Fruit fly (Drosophila melanogaster) whole organism, embryonic: ENCODE data around the gene CG13024.

ENCODE experiments used
- CG10267 ChIP-seq: fragments of 200-800 bp; sonication (Bioruptor generic); optimal IDR thresholded peaks from 2 replicates; lab custom pipeline; 2018; ENCODE audit warnings: missing biosample characterization, mild to moderate bottlenecking, missing genetic modification characterization, moderate library complexity
- CG10565 ChIP-seq: fragments of 200-800 bp; sonication (Bioruptor generic); optimal IDR thresholded peaks from 3 replicates; lab custom pipeline; 2016; ENCODE audit warnings: missing biosample characterization, mild to moderate bottlenecking, missing genetic modification characterization
- CG10654 ChIP-seq: fragments of 200-800 bp; sonication (Bioruptor generic); optimal IDR thresholded peaks from 2 replicates; lab custom pipeline; 2016; ENCODE audit warnings: missing biosample characterization, missing genetic modification characterization
- CG10959 ChIP-seq: fragments of 200-800 bp; sonication (Bioruptor generic); IDR thresholded peaks from 2 replicates; pipeline ENCODE4 v1.3.6; 2022; ENCODE audit warnings: missing biosample characterization, missing genetic modification characterization
- CG11456 ChIP-seq: fragments of 200-800 bp; sonication (Bioruptor generic); IDR thresholded peaks from 3 replicates; pipeline ENCODE4 v1.3.6; 2022; ENCODE audit warnings: missing biosample characterization, missing genetic modification characterization
- CG11560 ChIP-seq: fragments of 200-800 bp; sonication (Bioruptor generic); IDR thresholded peaks from 3 replicates; pipeline ENCODE4 v1.3.6; 2022; ENCODE audit warnings: missing biosample characterization, missing genetic modification characterization
- CG12391 ChIP-seq: fragments of 200-800 bp; sonication (Bioruptor generic); optimal IDR thresholded peaks from 3 replicates; lab custom pipeline; 2018; ENCODE audit warnings: missing biosample characterization, mild to moderate bottlenecking, missing genetic modification characterization, moderate library complexity
- CG13287 ChIP-seq: fragments of 200-800 bp; sonication (Bioruptor generic); IDR thresholded peaks from 2 replicates; pipeline ENCODE4 v1.3.6; 2022; ENCODE audit warnings: missing biosample characterization, missing genetic modification characterization; ENCODE audit not compliant: partially characterized antibody
- CG14965 ChIP-seq: fragments of 200-800 bp; sonication (Bioruptor generic); optimal IDR thresholded peaks from 2 replicates; lab custom pipeline; 2016; ENCODE audit warnings: missing biosample characterization, missing genetic modification characterization, borderline replicate concordance
- CG18262 ChIP-seq: fragments of 200-800 bp; optimal IDR thresholded peaks from 3 replicates; lab custom pipeline; 2019; ENCODE audit warnings: missing biosample characterization, mild to moderate bottlenecking, missing genetic modification characterization, moderate library complexity
- CG18764 ChIP-seq: fragments of 200-800 bp; sonication (Bioruptor generic); optimal IDR thresholded peaks from 3 replicates; lab custom pipeline; 2016; ENCODE audit warnings: missing biosample characterization, missing genetic modification characterization
- CG2889 ChIP-seq: fragments of 200-800 bp; sonication (Bioruptor generic); IDR thresholded peaks from 3 replicates; pipeline ENCODE4 v1.3.6; 2022; ENCODE audit warnings: missing biosample characterization, missing genetic modification characterization
- CG31224 ChIP-seq: fragments of 200-800 bp; sonication (Bioruptor generic); IDR thresholded peaks from 2 replicates; pipeline ENCODE4 v1.3.6; 2022; ENCODE audit warnings: missing biosample characterization, missing genetic modification characterization
- CG32772 ChIP-seq: fragments of 200-800 bp; sonication (Bioruptor generic); IDR thresholded peaks from 2 replicates; pipeline ENCODE4 v1.3.6; 2022; ENCODE audit warnings: missing biosample characterization, missing genetic modification characterization
- CG33213 ChIP-seq: fragments of 200-800 bp; sonication (Bioruptor generic); optimal IDR thresholded peaks from 3 replicates; lab custom pipeline; 2016; ENCODE audit warnings: missing biosample characterization, missing genetic modification characterization
- CG34376 ChIP-seq: fragments of 200-800 bp; sonication (Bioruptor generic); optimal IDR thresholded peaks from 2 replicates; lab custom pipeline; 2018; ENCODE audit warnings: missing biosample characterization, mild to moderate bottlenecking, missing genetic modification characterization
- CG43689 ChIP-seq: fragments of 200-800 bp; sonication (Bioruptor generic); IDR thresholded peaks from 2 replicates; pipeline ENCODE4 v1.3.6; 2022; ENCODE audit warnings: missing biosample characterization, missing genetic modification characterization
- CG4404 ChIP-seq: fragments of 200-800 bp; sonication (Bioruptor generic); IDR thresholded peaks from 2 replicates; pipeline ENCODE4 v1.3.6; 2022; ENCODE audit warnings: missing biosample characterization, missing genetic modification characterization
- CG4617 ChIP-seq: fragments of 200-800 bp; sonication (Bioruptor generic); optimal IDR thresholded peaks from 3 replicates; lab custom pipeline; 2016; ENCODE audit warnings: missing biosample characterization, missing genetic modification characterization, borderline replicate concordance
- CG6765 ChIP-seq: fragments of 200-800 bp; sonication (Bioruptor generic); optimal IDR thresholded peaks from 3 replicates; lab custom pipeline; 2017; ENCODE audit warnings: missing biosample characterization, mild to moderate bottlenecking, missing genetic modification characterization
- CG9215 ChIP-seq: fragments of 200-800 bp; sonication (Bioruptor generic); IDR thresholded peaks from 2 replicates; pipeline ENCODE4 v1.3.6; 2022; ENCODE audit warnings: missing biosample characterization, missing genetic modification characterization
- Dref ChIP-seq: fragments of 200-800 bp; sonication (Bioruptor generic); IDR thresholded peaks from 2 replicates; pipeline ENCODE4 v1.3.6; 2022; ENCODE audit warnings: missing biosample characterization, missing genetic modification characterization
- ERR ChIP-seq: fragments of 200-800 bp; sonication (Bioruptor generic); optimal IDR thresholded peaks from 2 replicates; lab custom pipeline; 2016; ENCODE audit warnings: missing biosample characterization, missing genetic modification characterization
- Ets97D ChIP-seq: fragments of 200-800 bp; sonication (Bioruptor generic); optimal IDR thresholded peaks from 3 replicates; lab custom pipeline; 2016; ENCODE audit warnings: missing biosample characterization, missing genetic modification characterization
- Gug ChIP-seq: fragments of 200-800 bp; sonication (Bioruptor generic); IDR thresholded peaks from 4 replicates; pipeline ENCODE4 v1.3.6; 2022; ENCODE audit warnings: missing biosample characterization, missing genetic modification characterization
- Hr3 ChIP-seq: fragments of 200-800 bp; sonication (Bioruptor generic); optimal IDR thresholded peaks from 3 replicates; lab custom pipeline; 2016; ENCODE audit warnings: missing biosample characterization, missing genetic modification characterization
- Hr51 ChIP-seq, 2 experiments: fragments of 200-800 bp; sonication (Bioruptor generic); optimal IDR thresholded peaks; 2 replicates in 1 of 2; 3 replicates in 1 of 2; lab custom pipeline; 2016 to 2018; ENCODE audit warnings: missing biosample characterization in 2 of 2, missing genetic modification characterization in 2 of 2, mild to moderate bottlenecking in 1 of 2, moderate library complexity in 1 of 2
- Hr78 ChIP-seq, 2 experiments: fragments of 200-800 bp in 1 of 2; fragments of >200 bp in 1 of 2; sonication (Bioruptor generic) in 1 of 2; optimal IDR thresholded peaks; 2 replicates each; lab custom pipeline; 2017 to 2019; ENCODE audit warnings: missing biosample characterization in 2 of 2, missing genetic modification characterization in 2 of 2, mild to moderate bottlenecking in 1 of 2, moderate library complexity in 1 of 2
- Mes4 ChIP-seq: fragments of 200-800 bp; sonication (Bioruptor generic); optimal IDR thresholded peaks from 2 replicates; lab custom pipeline; 2016; ENCODE audit warnings: missing biosample characterization, missing genetic modification characterization
- Mrtf ChIP-seq: fragments of 200-800 bp; sonication (Bioruptor generic); IDR thresholded peaks from 3 replicates; pipeline ENCODE4 v1.3.6; 2022; ENCODE audit warnings: missing biosample characterization, missing genetic modification characterization
- NFAT ChIP-seq: fragments of 200-800 bp; sonication (Bioruptor generic); IDR thresholded peaks from 2 replicates; pipeline ENCODE4 v1.3.6; 2022; ENCODE audit warnings: missing biosample characterization, missing genetic modification characterization
- Nf-YA ChIP-seq: fragments of 200-800 bp; sonication (Bioruptor generic); IDR thresholded peaks from 2 replicates; pipeline ENCODE4 v1.3.6; 2022; ENCODE audit warnings: missing biosample characterization, missing genetic modification characterization
- Sry-δ ChIP-seq: fragments of 200-800 bp; sonication (Bioruptor generic); optimal IDR thresholded peaks from 2 replicates; lab custom pipeline; 2016; ENCODE audit warnings: missing biosample characterization, missing genetic modification characterization
- Xbp1 ChIP-seq: fragments of 200-800 bp; sonication (Bioruptor generic); optimal IDR thresholded peaks from 3 replicates; lab custom pipeline; 2016; ENCODE audit warnings: missing biosample characterization, mild to moderate bottlenecking, missing genetic modification characterization
- YL-1 ChIP-seq: fragments of 200-800 bp; sonication (Bioruptor generic); optimal IDR thresholded peaks from 3 replicates; lab custom pipeline; 2017; ENCODE audit warnings: missing biosample characterization, mild to moderate bottlenecking, missing genetic modification characterization
- abd-A ChIP-seq: fragments of 200-800 bp; sonication (Bioruptor generic); optimal IDR thresholded peaks from 3 replicates; lab custom pipeline; 2019; ENCODE audit warnings: missing biosample characterization, mild to moderate bottlenecking, missing genetic modification characterization, moderate library complexity
- aop ChIP-seq: fragments of 200-800 bp; sonication (Bioruptor generic); IDR thresholded peaks from 2 replicates; pipeline ENCODE4 v1.3.6; 2022; ENCODE audit warnings: missing biosample characterization, missing genetic modification characterization
- ewg ChIP-seq: fragments of 200-800 bp; sonication (Bioruptor generic); optimal IDR thresholded peaks from 3 replicates; lab custom pipeline; 2017; ENCODE audit warnings: mild to moderate bottlenecking, missing biosample characterization, missing genetic modification reagents, missing genetic modification characterization
- fd102C ChIP-seq: fragments of 200-800 bp; sonication (Bioruptor generic); optimal IDR thresholded peaks from 2 replicates; lab custom pipeline; 2018; ENCODE audit warnings: missing biosample characterization, mild to moderate bottlenecking, missing genetic modification characterization, moderate library complexity
- ftz-f1 ChIP-seq: fragments of 200-800 bp; sonication (Bioruptor generic); optimal IDR thresholded peaks from 2 replicates; lab custom pipeline; 2016; ENCODE audit warnings: missing biosample characterization, missing genetic modification characterization
- gem ChIP-seq: fragments of 200-800 bp; sonication (Bioruptor generic); optimal IDR thresholded peaks from 2 replicates; lab custom pipeline; 2019; ENCODE audit warnings: missing biosample characterization, mild to moderate bottlenecking, missing genetic modification characterization, moderate library complexity
- gt ChIP-seq: fragments of 200-800 bp; sonication (Bioruptor generic); IDR thresholded peaks from 2 replicates; pipeline ENCODE4 v1.3.6; 2022; ENCODE audit warnings: missing biosample characterization, missing genetic modification characterization
- ham ChIP-seq: fragments of 200-800 bp; sonication (Bioruptor generic); IDR thresholded peaks from 2 replicates; pipeline ENCODE4 v1.3.6; 2022; ENCODE audit warnings: missing biosample characterization, missing genetic modification characterization
- jing ChIP-seq: fragments of 200-800 bp; sonication (Bioruptor generic); optimal IDR thresholded peaks from 2 replicates; lab custom pipeline; 2018; ENCODE audit warnings: missing biosample characterization, mild to moderate bottlenecking, missing genetic modification characterization
- kay ChIP-seq: fragments of 200-800 bp; sonication (Bioruptor generic); optimal IDR thresholded peaks from 2 replicates; lab custom pipeline; 2016; ENCODE audit warnings: missing biosample characterization, missing genetic modification characterization
- ken ChIP-seq: fragments of 200-800 bp; sonication (Bioruptor generic); IDR thresholded peaks from 3 replicates; pipeline ENCODE4 v1.3.6; 2022; ENCODE audit warnings: missing biosample characterization, missing genetic modification characterization
- lbe ChIP-seq: fragments of 200-800 bp; sonication (Bioruptor generic); optimal IDR thresholded peaks from 2 replicates; lab custom pipeline; 2016; ENCODE audit warnings: missing biosample characterization, mild to moderate bottlenecking, missing genetic modification characterization
- so ChIP-seq: fragments of 200-800 bp; sonication (Bioruptor generic); IDR thresholded peaks from 3 replicates; pipeline ENCODE4 v1.3.6; 2022; ENCODE audit warnings: missing biosample characterization, missing genetic modification characterization
- sob ChIP-seq: fragments of 200-800 bp; sonication (Bioruptor generic); IDR thresholded peaks from 2 replicates; pipeline ENCODE4 v1.3.6; 2022; ENCODE audit warnings: missing biosample characterization, missing genetic modification characterization
- toy ChIP-seq: fragments of 200-800 bp; sonication (Bioruptor generic); IDR thresholded peaks from 2 replicates; pipeline ENCODE4 v1.3.6; 2022; ENCODE audit warnings: missing biosample characterization, missing genetic modification characterization
- vfl ChIP-seq: fragments of 200-800 bp; sonication (Bioruptor generic); optimal IDR thresholded peaks from 2 replicates; lab custom pipeline; 2016; ENCODE audit warnings: missing biosample characterization, missing genetic modification characterization
- zfh1 ChIP-seq: fragments of 200-800 bp; sonication (Bioruptor generic); IDR thresholded peaks from 3 replicates; pipeline ENCODE4 v1.3.6; 2022; ENCODE audit warnings: missing biosample characterization, missing genetic modification characterization

CG13024 gene

dm6 chr3L:16779704-16780173 is 49.1 kb downstream of the CG13024 start, which contains the start of the genes mus302 and CG9705 (continued):
- TF ChIP-seq kay (GFP tag; lab: Kevin White, UChicago) (no peak), Mes4 (GFP tag; lab: Kevin White, UChicago) (no peak), CG11456 (GFP tag; lab: Robert Waterston, UW) (0 out of 3 replicates have a peak, but pooled peaks have one; percentile 23), Nf-YA (no peak), CG4404 (GFP tag; lab: Robert Waterston, UW) (no peak), CG9215 (GFP tag; lab: Robert Waterston, UW) (no peak), lbe (GFP tag; lab: Kevin White, UChicago) (peak; percentile 26), Hr78 (GFP tag; optimal IDR thresholded peaks at IDR 0.05; lab: Kevin White, UChicago) (no peak), ftz-f1 (GFP tag; lab: Kevin White, UChicago) (no peak), Hr51 (GFP tag; optimal IDR thresholded peaks at IDR 0.05; lab: Kevin White, UChicago) (peak; percentile 11 to 49), CG10959 (GFP tag; lab: Robert Waterston, UW) (no peak), Mrtf (no peak), vfl (GFP tag; lab: Kevin White, UChicago) (no peak), Sry-δ (GFP tag; lab: Kevin White, UChicago) (peak; percentile 79), jing (GFP tag; lab: Kevin White, UChicago) (no peak), YL-1 (peak; percentile 10), CG11560 (tag; lab: Robert Waterston, UW) (no peak), zfh1 (no peak), ewg (peak; percentile 24), CG6765 (GFP tag; lab: Kevin White, UChicago) (no peak), fd102C (GFP tag; lab: Kevin White, UChicago) (no peak), ham (GFP tag; lab: Robert Waterston, UW) (no peak), CG31224 (0 out of 2 replicates have a peak, but pooled peaks have one; percentile 20), CG32772 (GFP tag; lab: Robert Waterston, UW) (peak; percentile 57; the same call in 1 of the 2 replicates), CG10565 (GFP tag; lab: Kevin White, UChicago) (no peak), abd-A (tag; lab: Kevin White, UChicago) (no peak), gt (GFP tag; lab: Robert Waterston, UW) (no peak), CG33213 (GFP tag; lab: Kevin White, UChicago) (no peak), aop (no peak), ERR (GFP tag; lab: Kevin White, UChicago) (no peak), toy (no peak), CG10267 (tag; lab: Kevin White, UChicago) (peak; percentile 69), CG43689 (GFP tag; lab: Robert Waterston, UW) (no peak), CG18262 (tag; lab: Kevin White, UChicago) (peak; percentile 51), Hr3 (peak; percentile 56), Xbp1 (GFP tag; lab: Kevin White, UChicago) (peak; percentile 65), CG4617 (GFP tag; lab: Kevin White, UChicago) (peak; percentile 53), CG18764 (GFP tag; lab: Kevin White, UChicago) (no peak), Gug (GFP tag; lab: Robert Waterston, UW) (no peak), CG14965 (GFP tag; lab: Kevin White, UChicago) (no peak), NFAT (no peak), CG2889 (GFP tag; lab: Robert Waterston, UW) (0 out of 3 replicates have a peak, but pooled peaks have one; percentile 25), gem (tag; lab: Kevin White, UChicago) (peak; percentile 79), Ets97D (GFP tag; lab: Kevin White, UChicago) (no peak), CG10654 (GFP tag; lab: Kevin White, UChicago) (no peak), so (GFP tag; lab: Robert Waterston, UW) (no peak), CG13287 (GFP tag; lab: Robert Waterston, UW) (peak; percentile 72), Dref (GFP tag; lab: Robert Waterston, UW) (peak; percentile 51), ken (0 out of 3 replicates have a peak, but pooled peaks have one; percentile 19), CG34376 (GFP tag; lab: Kevin White, UChicago) (no peak), CG12391 (tag; lab: Kevin White, UChicago) (peak; percentile 81), sob (GFP tag; lab: Robert Waterston, UW) (no peak)
